Fruit fly (Drosophila melanogaster) whole organism, pupa: ENCODE measurements around the gene CG11911.

ENCODE experiments used
- CG10348 ChIP-seq: fragments of 200-800 bp; sonication (Bioruptor generic); IDR thresholded peaks from 2 replicates; pipeline ENCODE4 v1.3.6; 2022; ENCODE audit warnings: missing biosample characterization, missing genetic modification characterization
- CG12605 ChIP-seq: fragments of 200-800 bp; sonication (Bioruptor generic); IDR thresholded peaks from 2 replicates; pipeline ENCODE4 v1.3.6; 2022; ENCODE audit warnings: missing biosample characterization, missing genetic modification characterization
- CG13204 ChIP-seq: fragments of 200-800 bp; sonication (Bioruptor generic); optimal IDR thresholded peaks from 2 replicates; lab custom pipeline; 2018; ENCODE audit warnings: missing biosample characterization, mild to moderate bottlenecking, missing genetic modification characterization, moderate library complexity
- CG14655 ChIP-seq: fragments of 200-800 bp; sonication (Bioruptor generic); optimal IDR thresholded peaks from 3 replicates; lab custom pipeline; 2017; ENCODE audit warnings: mild to moderate bottlenecking, missing biosample characterization, missing genetic modification reagents, missing genetic modification characterization
- CG15710 ChIP-seq: fragments of 200-800 bp; sonication (Bioruptor generic); optimal IDR thresholded peaks from 2 replicates; lab custom pipeline; 2018; ENCODE audit warnings: missing biosample characterization, mild to moderate bottlenecking, missing genetic modification characterization, moderate library complexity
- CG17806 ChIP-seq: fragments of 200-800 bp; sonication (Bioruptor generic); optimal IDR thresholded peaks from 2 replicates; lab custom pipeline; 2018; ENCODE audit warnings: missing biosample characterization, mild to moderate bottlenecking, missing genetic modification characterization, moderate library complexity
- CG32121 ChIP-seq: fragments of 200-800 bp; sonication (Bioruptor generic); IDR thresholded peaks from 2 replicates; pipeline ENCODE4 v1.3.6; 2022; ENCODE audit warnings: missing biosample characterization, missing genetic modification characterization
- CG34367 ChIP-seq: fragments of 200-800 bp; sonication (Bioruptor generic); optimal IDR thresholded peaks from 2 replicates; lab custom pipeline; 2018; ENCODE audit warnings: missing biosample characterization, mild to moderate bottlenecking, missing genetic modification characterization
- CG4496 ChIP-seq: fragments of 200-800 bp; sonication (Bioruptor generic); IDR thresholded peaks from 3 replicates; pipeline ENCODE4 v1.3.6; 2022; ENCODE audit warnings: missing biosample characterization, missing genetic modification characterization
- CG8159 ChIP-seq: fragments of 200-800 bp; sonication (Bioruptor generic); optimal IDR thresholded peaks from 3 replicates; lab custom pipeline; 2018; ENCODE audit warnings: missing biosample characterization, mild to moderate bottlenecking, missing genetic modification characterization, moderate library complexity
- CG8301 ChIP-seq: fragments of 200-800 bp; sonication (Bioruptor generic); optimal IDR thresholded peaks from 2 replicates; lab custom pipeline; 2018; ENCODE audit warnings: missing biosample characterization, mild to moderate bottlenecking, missing genetic modification characterization
- CG9948 ChIP-seq: fragments of 200-800 bp; sonication (Bioruptor generic); optimal IDR thresholded peaks from 2 replicates; lab custom pipeline; 2018; ENCODE audit warnings: missing biosample characterization, mild to moderate bottlenecking, missing genetic modification characterization, moderate library complexity
- D1 ChIP-seq: fragments of 200-800 bp; sonication (Bioruptor generic); optimal IDR thresholded peaks from 2 replicates; lab custom pipeline; 2018; ENCODE audit warnings: missing biosample characterization, mild to moderate bottlenecking, missing genetic modification characterization, moderate library complexity
- EcR ChIP-seq: fragments of 200-800 bp; sonication (Bioruptor generic); optimal IDR thresholded peaks from 3 replicates; lab custom pipeline; 2019; ENCODE audit warnings: missing biosample characterization, missing genetic modification characterization, mild to moderate bottlenecking, moderate library complexity, missing genetic modification reagents
- Ets98B ChIP-seq: fragments of 200-800 bp; sonication (Bioruptor generic); IDR thresholded peaks from 2 replicates; pipeline ENCODE4 v1.3.6; 2022; ENCODE audit warnings: missing biosample characterization, missing genetic modification characterization
- Pif1A ChIP-seq: fragments of 200-800 bp; sonication (Bioruptor generic); optimal IDR thresholded peaks from 3 replicates; lab custom pipeline; 2016; ENCODE audit warnings: missing biosample characterization, missing genetic modification characterization
- Pif1B ChIP-seq: fragments of 200-800 bp; sonication (Bioruptor generic); optimal IDR thresholded peaks from 3 replicates; lab custom pipeline; 2016; ENCODE audit warnings: missing biosample characterization, missing genetic modification characterization
- Snoo ChIP-seq: fragments of 200-800 bp; sonication (Bioruptor generic); optimal IDR thresholded peaks from 3 replicates; lab custom pipeline; 2017; ENCODE audit warnings: missing biosample characterization, mild to moderate bottlenecking, missing genetic modification characterization, inconsistent platforms
- fd96Ca ChIP-seq: fragments of 200-800 bp; sonication (Bioruptor generic); IDR thresholded peaks from 3 replicates; pipeline ENCODE4 v1.3.6; 2022; ENCODE audit warnings: missing biosample characterization, missing genetic modification characterization
- gl ChIP-seq: fragments of 200-800 bp; sonication (Bioruptor generic); optimal IDR thresholded peaks from 2 replicates; lab custom pipeline; 2018; ENCODE audit warnings: missing biosample characterization, mild to moderate bottlenecking, missing genetic modification characterization
- rn ChIP-seq: fragments of 200-800 bp; sonication (Bioruptor generic); IDR thresholded peaks from 2 replicates; pipeline ENCODE4 v1.3.6; 2022; ENCODE audit warnings: missing biosample characterization, missing genetic modification characterization

The CG11911 gene

dm6 chr2L:305646-306045 lies 15.4 kb downstream of the CG11911 start, which contains the start of gene Plc21C:
Plc21C (plus strand) TSS chr2L:305935.
- no peak for TF ChIP-seq Pif1A
- peak; percentile 14 for TF ChIP-seq CG8159 (tag; lab: Kevin White, UChicago)
- no peak for TF ChIP-seq CG12605 (GFP tag; lab: Robert Waterston, UW)
- peak; percentile 9 for TF ChIP-seq CG14655 (GFP tag; lab: Kevin White, UChicago)
- TF ChIP-seq CG17806 (tag; lab: Kevin White, UChicago), result peak; percentile 11
- no peak for TF ChIP-seq CG8301 (tag; lab: Kevin White, UChicago)
- TF ChIP-seq CG15710 (tag; lab: Kevin White, UChicago), result peak; percentile 27

DNA sequence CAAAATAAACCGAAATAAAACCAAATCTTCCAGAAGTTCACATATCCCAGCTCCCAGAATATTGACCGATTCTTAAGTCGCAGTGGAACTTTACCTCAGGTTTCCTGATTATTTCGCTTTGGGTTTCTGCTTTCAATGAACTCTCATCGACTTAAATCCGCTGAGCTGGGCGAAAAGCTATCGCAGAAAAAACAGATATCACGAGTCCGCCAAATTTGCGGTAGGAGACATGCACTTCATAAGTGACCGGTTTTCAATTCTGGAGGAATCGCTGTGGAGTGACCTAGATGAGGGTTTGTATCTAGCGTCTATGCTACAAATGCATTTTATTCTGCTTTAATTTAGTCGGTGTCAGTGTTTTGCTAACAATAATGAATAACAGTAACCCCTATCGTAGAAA lies 15.8 kb downstream of the CG11911 start:
- TF ChIP-seq Ets98B (GFP tag; lab: Robert Waterston, UW), result no peak
- no peak for TF ChIP-seq CG10348
- no peak for TF ChIP-seq CG15710 (tag; lab: Kevin White, UChicago)
- no peak for TF ChIP-seq rn (GFP tag; lab: Robert Waterston, UW)
- TF ChIP-seq, all 21 proteins: peak for 0

DNA sequence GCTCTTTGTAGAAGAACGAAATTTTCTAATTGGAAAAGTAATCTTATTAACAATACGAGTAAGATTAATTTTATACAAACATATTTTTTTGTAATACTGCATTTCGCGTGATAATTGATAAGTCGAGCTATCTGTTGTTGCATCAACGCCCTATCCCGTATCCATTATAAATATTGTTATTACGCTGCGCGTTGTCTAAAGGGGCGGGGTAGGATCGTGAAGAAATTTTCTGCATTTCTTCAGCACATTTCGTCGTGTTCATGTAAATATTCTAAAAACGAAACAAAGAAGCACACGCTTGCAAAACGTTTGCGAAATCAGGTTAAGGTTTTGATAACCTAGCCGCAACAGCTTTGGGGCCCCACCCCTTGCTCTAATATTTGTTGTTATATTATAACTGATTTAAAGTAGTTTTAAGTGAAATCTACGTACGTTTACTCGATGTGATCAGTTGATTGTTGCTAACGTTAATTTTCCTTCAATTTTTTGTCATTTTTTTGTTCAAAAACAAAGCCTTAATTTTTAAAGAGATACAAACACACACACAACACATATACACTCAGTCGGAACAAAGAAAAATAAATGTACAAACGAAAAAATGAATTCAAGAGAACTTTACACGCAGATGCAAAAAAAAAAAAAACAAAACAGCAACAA lies 17.6 kb downstream of the CG11911 start:
- TF ChIP-seq CG17806 (tag; lab: Kevin White, UChicago), result no peak
- no peak for TF ChIP-seq CG4496 (GFP tag; lab: Robert Waterston, UW)
- TF ChIP-seq fd96Ca, result no peak
- no peak for TF ChIP-seq CG32121 (GFP tag; lab: Robert Waterston, UW)
- no peak for TF ChIP-seq CG10348
- no peak for TF ChIP-seq gl
- no peak for TF ChIP-seq CG8301 (tag; lab: Kevin White, UChicago)
- no peak for TF ChIP-seq CG13204 (GFP tag; lab: Kevin White, UChicago)
- TF ChIP-seq rn (GFP tag; lab: Robert Waterston, UW), result no peak
- no peak for TF ChIP-seq EcR (GFP tag; lab: Kevin White, UChicago)
- no peak for TF ChIP-seq CG12605 (GFP tag; lab: Robert Waterston, UW)
- no peak for TF ChIP-seq CG8159 (tag; lab: Kevin White, UChicago)
- TF ChIP-seq CG15710 (tag; lab: Kevin White, UChicago), result no peak
- TF ChIP-seq CG34367 (tag; lab: Kevin White, UChicago), result no peak
- no peak for TF ChIP-seq Ets98B (GFP tag; lab: Robert Waterston, UW)

- TF ChIP-seq CG14655 (GFP tag; lab: Kevin White, UChicago), result no peak
- no peak for TF ChIP-seq gl
- no peak for TF ChIP-seq Ets98B (GFP tag; lab: Robert Waterston, UW)
- no peak for TF ChIP-seq CG34367 (tag; lab: Kevin White, UChicago)
- no peak for TF ChIP-seq CG12605 (GFP tag; lab: Robert Waterston, UW)
- TF ChIP-seq CG15710 (tag; lab: Kevin White, UChicago), result no peak
Measured at dm6 chr2L:300877-301706, 20.0 kb downstream of the CG11911 start.

DNA sequence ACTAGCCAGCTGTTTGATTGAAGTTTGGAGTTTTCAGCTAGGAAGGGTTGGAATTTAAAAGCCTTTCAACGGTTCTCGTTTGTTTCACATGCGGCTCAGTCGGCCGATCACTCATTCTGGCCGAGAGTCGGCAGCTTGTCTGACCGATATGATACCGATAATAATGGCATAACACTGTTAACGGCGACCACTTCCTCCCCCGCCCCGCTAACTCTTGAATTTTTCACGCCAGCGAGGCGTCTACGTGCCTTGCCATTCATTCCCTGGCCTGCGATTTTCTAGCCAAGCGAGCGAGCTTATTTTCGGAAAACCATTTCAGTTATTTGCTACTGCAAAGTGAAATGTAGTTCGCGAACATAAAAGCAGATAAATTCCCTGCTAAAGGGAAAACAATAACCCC lies 21.0 kb downstream of the CG11911 start:
- TF ChIP-seq CG15710 (tag; lab: Kevin White, UChicago) (no peak), fd96Ca (no peak), Pif1B (GFP tag; lab: Kevin White, UChicago) (no peak), CG12605 (GFP tag; lab: Robert Waterston, UW) (no peak), CG14655 (GFP tag; lab: Kevin White, UChicago) (no peak), D1 (tag; lab: Kevin White, UChicago) (no peak), CG8301 (tag; lab: Kevin White, UChicago) (no peak), Ets98B (GFP tag; lab: Robert Waterston, UW) (no peak), gl (no peak), Pif1A (no peak)

- TF ChIP-seq CG4496 (GFP tag; lab: Robert Waterston, UW) (no peak), CG10348 (no peak), Ets98B (GFP tag; lab: Robert Waterston, UW) (no peak), EcR (GFP tag; lab: Kevin White, UChicago) (no peak), D1 (tag; lab: Kevin White, UChicago) (no peak), CG32121 (GFP tag; lab: Robert Waterston, UW) (no peak), CG14655 (GFP tag; lab: Kevin White, UChicago) (no peak), CG15710 (tag; lab: Kevin White, UChicago) (no peak), CG13204 (GFP tag; lab: Kevin White, UChicago) (no peak), Pif1A (no peak), gl (no peak), CG8301 (tag; lab: Kevin White, UChicago) (no peak), CG34367 (tag; lab: Kevin White, UChicago) (no peak)
Measured at dm6 chr2L:299038-299437, 22.0 kb downstream of the CG11911 start.

DNA sequence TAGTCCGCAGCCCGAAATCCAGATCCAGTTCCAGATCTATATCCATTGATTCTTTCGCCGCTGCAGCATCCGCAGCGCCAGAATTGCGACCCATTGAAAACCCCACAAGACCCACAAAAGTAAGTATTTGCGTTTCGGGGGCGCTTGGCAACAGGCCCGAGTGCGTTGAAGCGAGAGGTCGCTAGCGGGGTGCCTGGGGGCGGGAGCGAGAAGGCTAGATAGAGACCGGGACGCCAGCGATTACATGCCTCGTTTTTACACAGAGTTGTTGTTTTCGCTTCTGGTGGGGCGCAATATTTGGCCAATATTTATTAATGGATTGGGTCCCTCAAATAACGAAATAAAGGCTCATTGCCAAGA lies 22.8 kb downstream of the CG11911 start:
- TF ChIP-seq CG17806 (tag; lab: Kevin White, UChicago), result no peak
- TF ChIP-seq Snoo (tag; lab: Kevin White, UChicago), result no peak
- no peak for TF ChIP-seq rn (GFP tag; lab: Robert Waterston, UW)
- no peak for TF ChIP-seq CG14655 (GFP tag; lab: Kevin White, UChicago)
- TF ChIP-seq CG13204 (GFP tag; lab: Kevin White, UChicago), result peak; percentile 79
- peak; percentile 62; the same call in 1 of the 2 replicates for TF ChIP-seq CG32121 (GFP tag; lab: Robert Waterston, UW)
- TF ChIP-seq CG4496 (GFP tag; lab: Robert Waterston, UW), result no peak
- no peak for TF ChIP-seq CG34367 (tag; lab: Kevin White, UChicago)
- TF ChIP-seq Pif1A, result no peak
- TF ChIP-seq CG9948, result no peak
- no peak for TF ChIP-seq CG12605 (GFP tag; lab: Robert Waterston, UW)
- no peak for TF ChIP-seq Pif1B (GFP tag; lab: Kevin White, UChicago)
- TF ChIP-seq Ets98B (GFP tag; lab: Robert Waterston, UW), result peak; percentile 22; the same call in 1 of the 2 replicates
- TF ChIP-seq CG10348, result no peak
- no peak for TF ChIP-seq D1 (tag; lab: Kevin White, UChicago)
- peak; percentile 16; the same call in 1 of the 3 replicates for TF ChIP-seq fd96Ca
- no peak for TF ChIP-seq CG15710 (tag; lab: Kevin White, UChicago)
- TF ChIP-seq CG8159 (tag; lab: Kevin White, UChicago), result no peak
- no peak for TF ChIP-seq gl
- TF ChIP-seq CG8301 (tag; lab: Kevin White, UChicago), result no peak
- TF ChIP-seq EcR (GFP tag; lab: Kevin White, UChicago), result no peak
- TF ChIP-seq, all 21 proteins: peak for 4
